Worm (Caenorhabditis elegans) whole organism, dauer: ENCODE measurements around the gene gphr-2.

Experiments used
- unc-62 ChIP-seq: sonication (generic microtip); optimal IDR thresholded peaks from 2 replicates; lab custom pipeline; 2017; ENCODE audit warnings: missing biosample characterization, missing genetic modification reagents, missing genetic modification characterization

Gene gphr-2

ce11 chrX:14312416-14312815 lies 4.8 kb upstream of the gphr-2 start:
- no peak for TF ChIP-seq unc-62

- no peak for TF ChIP-seq unc-62
These were observed 4.0 kb upstream of the gphr-2 start, which contains the start of gene mgrn-1 for ce11 chrX:14311583-14311982. Gene mgrn-1 (minus strand): TSS chrX:14311683.

- no peak for TF ChIP-seq unc-62
These were observed 2.1 kb upstream of the gphr-2 start for ce11 chrX:14309656-14310055.

- TF ChIP-seq unc-62: no peak
These were observed 4.5 kb downstream of the gphr-2 start, which contains the start of gene C11H1.5 for ce11 chrX:14303078-14303477. Gene C11H1.5 (minus strand): TSS chrX:14303178.

- TF ChIP-seq unc-62: no peak
These were observed 10.4 kb downstream of the gphr-2 start for ce11 chrX:14297209-14297608.

- no peak for TF ChIP-seq unc-62
These were observed 11.0 kb downstream of the gphr-2 start, which contains the start of gene madd-3 for ce11 chrX:14296559-14296958. Gene madd-3 (minus strand): TSS chrX:14296659.

ce11 chrX:14292632-14293031 lies 14.9 kb downstream of the gphr-2 start:
- no peak for TF ChIP-seq unc-62

- TF ChIP-seq unc-62: no peak
These were observed 17.6 kb downstream of the gphr-2 start for ce11 chrX:14289993-14290392.

- no peak for TF ChIP-seq unc-62
These were observed 19.7 kb downstream of the gphr-2 start for ce11 chrX:14287888-14288287.

ce11 chrX:14281526-14281925 lies 26.0 kb downstream of the gphr-2 start, which contains the start of gene E02H4.2:
Gene E02H4.2 (minus strand): TSS chrX:14281626.
- TF ChIP-seq unc-62: no peak

- no peak for TF ChIP-seq unc-62
These were observed 39.8 kb downstream of the gphr-2 start, which contains the start of gene del-1 for ce11 chrX:14267781-14268180. Gene del-1 (plus strand): TSS chrX:14268081.

ce11 chrX:14267170-14267569 lies 40.4 kb downstream of the gphr-2 start:
- TF ChIP-seq unc-62: no peak

- TF ChIP-seq unc-62: no peak
These were observed 44.1 kb downstream of the gphr-2 start, which contains the start of gene E02H4.8 for ce11 chrX:14263473-14263872. Gene E02H4.8 (minus strand): TSS chrX:14263573.

- no peak for TF ChIP-seq unc-62
These were observed 49.9 kb downstream of the gphr-2 start, which contains the start of gene E02H4.4 for ce11 chrX:14257661-14258060. Gene E02H4.4 (plus strand): TSS chrX:14257961.

ce11 chrX:14255973-14256372 lies 51.6 kb downstream of the gphr-2 start, which contains the start of gene E02H4.7:
Gene E02H4.7 (plus strand): TSS chrX:14256273.
- TF ChIP-seq unc-62: no peak

- TF ChIP-seq unc-62: no peak
These were observed 52.5 kb downstream of the gphr-2 start, which contains the start of gene E02H4.5 for ce11 chrX:14255031-14255430. Gene E02H4.5 (minus strand): TSS chrX:14255131.
